Worm (Caenorhabditis elegans): ENCODE results near the gene kat-1.

Gene kat-1

DNA sequence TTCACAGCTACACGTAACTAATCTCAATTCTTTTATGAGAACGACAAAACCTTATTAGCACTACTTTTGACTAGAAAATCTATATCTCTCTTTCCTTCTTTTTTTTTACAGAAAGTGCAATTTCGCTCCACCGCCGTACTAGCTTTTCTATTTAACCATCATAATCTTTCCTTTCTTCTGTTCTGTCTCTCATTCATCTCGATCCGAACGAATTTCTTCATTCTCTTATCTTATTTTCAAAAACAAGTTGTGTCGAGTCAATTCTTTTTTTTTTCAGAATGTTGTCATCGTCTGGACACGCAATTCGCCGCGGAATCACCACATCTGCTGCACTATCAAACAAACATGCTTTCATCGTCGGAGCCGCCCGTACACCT, at the start of gene kat-1:
kat-1 (plus strand) TSS at position 278 of the 377 bp plus-strand sequence.
- TF ChIP-seq nhr-84 (tag; optimal IDR thresholded peaks at IDR 0.05), result no peak
- no peak for TF ChIP-seq blmp-1 (tag; optimal IDR thresholded peaks at IDR 0.05)
- no peak for TF ChIP-seq ztf-4 (tag; optimal IDR thresholded peaks at IDR 0.05)
- TF ChIP-seq aly-2 (tag; optimal IDR thresholded peaks at IDR 0.05), result no peak
- TF ChIP-seq lin-35 (GFP tag; optimal IDR thresholded peaks at IDR 0.05), result no peak
- TF ChIP-seq fos-1 (tag; optimal IDR thresholded peaks at IDR 0.05), result no peak
- no peak for TF ChIP-seq unc-98 (GFP tag; IDR thresholded peaks at IDR 0.05)
- no peak for TF ChIP-seq dsc-1 (tag; optimal IDR thresholded peaks at IDR 0.05)
- no peak for TF ChIP-seq C34B4.2 (tag; optimal IDR thresholded peaks at IDR 0.05)

DNA sequence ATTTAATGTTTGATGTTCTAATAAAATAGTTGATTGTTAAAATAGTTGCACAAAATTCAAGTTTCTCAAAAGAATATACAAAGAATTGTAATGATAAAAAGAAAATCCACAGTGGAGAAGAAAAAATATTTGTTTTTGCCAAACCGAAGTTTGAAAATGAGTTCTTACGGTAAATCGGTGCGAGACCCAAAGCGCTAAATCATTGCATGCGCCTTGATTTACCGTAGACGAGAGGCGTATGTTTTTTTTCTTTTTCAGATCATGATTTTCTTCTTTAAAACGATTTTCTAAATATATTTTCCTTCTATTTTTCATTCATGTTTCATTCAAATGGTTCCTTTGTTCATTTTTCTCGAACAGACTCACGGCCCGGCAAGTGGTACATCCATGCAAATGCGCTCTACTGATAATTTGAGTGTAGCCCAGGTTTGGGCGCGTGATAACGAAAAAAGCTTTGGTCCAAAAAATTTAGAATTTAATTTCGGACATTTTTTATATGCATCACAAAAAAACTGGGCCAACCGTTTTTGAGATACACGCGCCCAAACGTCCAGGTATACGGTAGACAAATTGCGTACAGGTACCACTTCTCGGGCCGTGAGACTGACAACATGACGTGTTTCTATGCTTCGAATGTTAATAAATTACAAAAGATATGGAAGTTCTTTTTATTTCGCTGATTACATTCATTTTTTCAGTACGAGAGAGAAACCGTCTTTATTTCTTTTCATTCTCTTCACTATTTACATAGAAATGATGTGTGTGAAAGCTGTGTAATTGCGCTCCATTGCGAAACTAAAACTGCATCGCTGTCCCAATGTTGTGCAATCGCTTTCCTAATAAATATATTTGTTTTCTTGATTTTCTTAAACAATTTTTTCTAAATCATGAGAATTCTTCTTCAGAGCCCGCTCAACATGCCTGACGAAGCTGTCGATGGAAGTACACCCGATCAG, 48.4 kb upstream of the kat-1 start, which contains the start of gene znf-598:
znf-598 (plus strand) TSS at position 906 of the 956 bp plus-strand sequence.
- TF ChIP-seq alr-1 (tag; optimal IDR thresholded peaks at IDR 0.05; ENCODE audit: borderline replicate concordance) (no peak), lsy-2 (tag; optimal IDR thresholded peaks at IDR 0.05) (peak; percentile 25 to 80), lin-35 (GFP tag; optimal IDR thresholded peaks at IDR 0.05) (peak; percentile 30 to 64), nhr-20 (tag; optimal IDR thresholded peaks at IDR 0.05) (peak; percentile 43), ceh-82 (tag; optimal IDR thresholded peaks at IDR 0.05) (peak in 1 of 3 experiments; percentile 13), nhr-47 (tag; optimal IDR thresholded peaks at IDR 0.05) (peak; percentile 10), tlp-1 (tag; optimal IDR thresholded peaks at IDR 0.05) (no peak), xbp-1 (tag; optimal IDR thresholded peaks at IDR 0.05) (peak; percentile 17), nhr-237 (tag; optimal IDR thresholded peaks at IDR 0.05) (no peak), swsn-7 (tag; optimal IDR thresholded peaks at IDR 0.05) (no peak), zip-4 (GFP tag; optimal IDR thresholded peaks at IDR 0.05) (no peak), blmp-1 (tag; optimal IDR thresholded peaks at IDR 0.05) (peak; percentile 52), snu-23 (GFP tag; optimal IDR thresholded peaks at IDR 0.05) (peak; percentile 38), aly-2 (tag; optimal IDR thresholded peaks at IDR 0.05) (no peak), isw-1 (GFP tag; IDR thresholded peaks at IDR 0.05) (peak; percentile 2; the same call in 1 of the 2 replicates), nhr-85 (tag) (peak; percentile 70), efl-1 (optimal IDR thresholded peaks at IDR 0.05) (peak; percentile 37 to 43), efl-1 (GFP tag; optimal IDR thresholded peaks at IDR 0.05 in 1 of 2) (peak; percentile 28 to 78), mep-1 (tag; optimal IDR thresholded peaks at IDR 0.05) (peak; percentile 44), lin-14 (GFP tag; optimal IDR thresholded peaks at IDR 0.05) (peak; percentile 51), rnt-1 (tag; optimal IDR thresholded peaks at IDR 0.05) (no peak), nhr-76 (tag; optimal IDR thresholded peaks at IDR 0.05) (no peak), hpl-2 (GFP tag; optimal IDR thresholded peaks at IDR 0.05) (no peak), F16B12.6 (tag; optimal IDR thresholded peaks at IDR 0.05) (peak; percentile 17), unc-62 (GFP tag; optimal IDR thresholded peaks at IDR 0.05) (no peak), snpc-4 (tag; optimal IDR thresholded peaks at IDR 0.05) (no peak), lin-15B (tag; optimal IDR thresholded peaks at IDR 0.05) (peak; percentile 60), elt-2 (tag; optimal IDR thresholded peaks at IDR 0.05) (peak; percentile 10), ceh-90 (tag; optimal IDR thresholded peaks at IDR 0.05) (no peak), tbx-2 (tag; optimal IDR thresholded peaks at IDR 0.05) (no peak), zag-1 (tag; optimal IDR thresholded peaks at IDR 0.05) (no peak), C16A3.4 (tag; optimal IDR thresholded peaks at IDR 0.05) (peak; percentile 21), aha-1 (tag; optimal IDR thresholded peaks at IDR 0.05) (no peak), irx-1 (tag; optimal IDR thresholded peaks at IDR 0.05) (no peak), nhr-90 (tag; optimal IDR thresholded peaks at IDR 0.05; ENCODE audit: poor library complexity) (no peak), skn-1 (tag; optimal IDR thresholded peaks at IDR 0.05) (peak; percentile 15), fos-1 (tag; optimal IDR thresholded peaks at IDR 0.05) (no peak), dpl-1 (GFP tag; optimal IDR thresholded peaks at IDR 0.05) (peak; percentile 6 to 48 (median 12)), nhr-71 (tag; optimal IDR thresholded peaks at IDR 0.05) (peak; percentile 34)

Measured in whole organism, L1 larva.